Fruit fly (Drosophila melanogaster) whole organism, embryonic: ENCODE data around the gene AhcyL1.

Source experiments
- CG10321 ChIP-seq: fragments of 200-800 bp; sonication (Bioruptor generic); IDR thresholded peaks from 2 replicates; pipeline ENCODE4 v1.3.6; 2022; ENCODE audit warnings: missing biosample characterization, missing genetic modification characterization
- CG10462 ChIP-seq: fragments of 200-800 bp; sonication (Bioruptor generic); optimal IDR thresholded peaks from 2 replicates; lab custom pipeline; 2016; ENCODE audit warnings: missing biosample characterization, missing genetic modification characterization
- CG11085 ChIP-seq: fragments of 200-800 bp; sonication (Bioruptor generic); IDR thresholded peaks from 2 replicates; pipeline ENCODE4 v1.3.6; 2022; ENCODE audit warnings: missing biosample characterization, missing genetic modification characterization
- CG12155 ChIP-seq: fragments of 200-800 bp; sonication (Bioruptor generic); optimal IDR thresholded peaks from 3 replicates; lab custom pipeline; 2016; ENCODE audit warnings: missing biosample characterization, missing genetic modification characterization
- CG13296 ChIP-seq: fragments of 200-800 bp; sonication (Bioruptor generic); optimal IDR thresholded peaks from 3 replicates; lab custom pipeline; 2018; ENCODE audit warnings: missing biosample characterization, mild to moderate bottlenecking, missing genetic modification characterization
- CG17829 ChIP-seq: fragments of 200-800 bp; optimal IDR thresholded peaks from 2 replicates; lab custom pipeline; 2019; ENCODE audit warnings: missing biosample characterization, mild to moderate bottlenecking, missing genetic modification characterization, moderate library complexity
- CG18011 ChIP-seq: fragments of 200-800 bp; sonication (Bioruptor generic); optimal IDR thresholded peaks from 2 replicates; lab custom pipeline; 2017; ENCODE audit warnings: missing biosample characterization, missing genetic modification characterization, mild to moderate bottlenecking, moderate library complexity, missing genotype
- CG2875 ChIP-seq: fragments of 200-800 bp; sonication (Bioruptor generic); optimal IDR thresholded peaks from 2 replicates; lab custom pipeline; 2017; ENCODE audit warnings: missing biosample characterization, mild to moderate bottlenecking, missing genetic modification characterization, missing genetic modification reagents
- CG33557 ChIP-seq: fragments of 200-800 bp; sonication (Bioruptor generic); optimal IDR thresholded peaks from 2 replicates; lab custom pipeline; 2019; ENCODE audit warnings: missing biosample characterization, mild to moderate bottlenecking, missing genetic modification characterization, moderate library complexity
- CG7271 ChIP-seq: fragments of 200-800 bp; sonication (Bioruptor generic); optimal IDR thresholded peaks from 2 replicates; lab custom pipeline; 2018; ENCODE audit warnings: missing biosample characterization, mild to moderate bottlenecking, missing genetic modification characterization, moderate library complexity
- CG7745 ChIP-seq: fragments of 200-800 bp; sonication (Bioruptor generic); optimal IDR thresholded peaks from 2 replicates; lab custom pipeline; 2018; ENCODE audit warnings: missing biosample characterization, mild to moderate bottlenecking, missing genetic modification characterization, moderate library complexity
- CG8089 ChIP-seq: fragments of 200-800 bp; sonication (Bioruptor generic); optimal IDR thresholded peaks from 3 replicates; lab custom pipeline; 2016; ENCODE audit warnings: missing biosample characterization, missing genetic modification characterization
- D ChIP-seq, 2 experiments: fragments of 200-800 bp in 1 of 2; fragments of >200 bp in 1 of 2; sonication (Bioruptor generic) in 1 of 2; optimal IDR thresholded peaks; 2 replicates in 1 of 2; 3 replicates in 1 of 2; lab custom pipeline; 2017; ENCODE audit warnings: mild to moderate bottlenecking in 1 of 2, missing biosample characterization in 1 of 2, missing genetic modification characterization in 1 of 2, missing genetic modification reagents in 1 of 2
- D19A ChIP-seq: fragments of 200-800 bp; optimal IDR thresholded peaks from 3 replicates; lab custom pipeline; 2019; ENCODE audit warnings: missing biosample characterization, mild to moderate bottlenecking, missing genetic modification characterization, moderate library complexity
- E2f1 ChIP-seq: fragments of 200-800 bp; sonication (Bioruptor generic); IDR thresholded peaks from 2 replicates; pipeline ENCODE4 v1.3.6; 2022; ENCODE audit warnings: missing biosample characterization, missing genetic modification characterization
- Gsc ChIP-seq: fragments of 200-800 bp; sonication (Bioruptor generic); IDR thresholded peaks from 2 replicates; pipeline ENCODE4 v1.3.6; 2022; ENCODE audit warnings: missing biosample characterization, missing genetic modification characterization
- H2.0 ChIP-seq: fragments of 200-800 bp; sonication (Bioruptor generic); IDR thresholded peaks from 2 replicates; pipeline ENCODE4 v1.3.6; 2022; ENCODE audit warnings: missing biosample characterization, missing genetic modification characterization
- HHEX ChIP-seq: fragments of 200-800 bp; sonication (Bioruptor generic); optimal IDR thresholded peaks from 3 replicates; lab custom pipeline; 2017; ENCODE audit warnings: missing biosample characterization, mild to moderate bottlenecking, missing genetic modification characterization, missing genetic modification reagents
- Myb ChIP-seq: fragments of 200-800 bp; sonication (Bioruptor generic); optimal IDR thresholded peaks from 2 replicates; lab custom pipeline; 2016; ENCODE audit warnings: missing biosample characterization, missing genetic modification characterization
- NC2β ChIP-seq: fragments of 200-800 bp; sonication (Bioruptor generic); optimal IDR thresholded peaks from 2 replicates; lab custom pipeline; 2016; ENCODE audit warnings: missing biosample characterization, missing genetic modification characterization
- Opbp ChIP-seq: fragments of 200-800 bp; sonication (Bioruptor generic); IDR thresholded peaks from 3 replicates; pipeline ENCODE4 v1.3.6; 2022; ENCODE audit warnings: missing biosample characterization, missing genetic modification characterization; ENCODE audit not compliant: partially characterized antibody
- Optix ChIP-seq: fragments of 200-800 bp; sonication (Bioruptor generic); IDR thresholded peaks from 3 replicates; pipeline ENCODE4 v1.3.6; 2022; ENCODE audit warnings: missing biosample characterization, missing genetic modification characterization
- Tbp ChIP-seq: fragments of >200 bp; optimal IDR thresholded peaks from 2 replicates; lab custom pipeline; 2018; ENCODE audit warnings: missing biosample characterization, missing genetic modification characterization
- Trl ChIP-seq, 3 experiments: fragments of >200 bp in 2 of 3; fragments of 200-800 bp in 1 of 3; sonication (Bioruptor generic) in 1 of 3; optimal IDR thresholded peaks; 2 replicates in 1 of 3; 3 replicates in 2 of 3; lab custom pipeline; 2016 to 2017; ENCODE audit warnings: missing biosample characterization in 1 of 3, missing genetic modification characterization in 1 of 3
- Xrp1 ChIP-seq: fragments of 200-800 bp; sonication (Bioruptor generic); IDR thresholded peaks from 2 replicates; pipeline ENCODE4 v1.3.6; 2022; ENCODE audit warnings: missing biosample characterization, missing genetic modification characterization
- amos ChIP-seq: fragments of 200-800 bp; sonication (Bioruptor generic); IDR thresholded peaks from 2 replicates; pipeline ENCODE4 v1.3.6; 2022; ENCODE audit warnings: missing biosample characterization, missing genetic modification characterization; ENCODE audit not compliant: partially characterized antibody
- ato ChIP-seq: fragments of 200-800 bp; sonication (Bioruptor generic); IDR thresholded peaks from 2 replicates; pipeline ENCODE4 v1.3.6; 2022; ENCODE audit warnings: missing biosample characterization, missing genetic modification characterization; ENCODE audit not compliant: partially characterized antibody
- cad ChIP-seq: fragments of >200 bp; optimal IDR thresholded peaks from 2 replicates; lab custom pipeline; 2017; ENCODE audit warnings: missing biosample characterization, missing genetic modification characterization
- chn ChIP-seq: fragments of 200-800 bp; sonication (Bioruptor generic); optimal IDR thresholded peaks from 2 replicates; lab custom pipeline; 2016; ENCODE audit warnings: missing biosample characterization, missing genetic modification characterization
- crol ChIP-seq: fragments of 200-800 bp; sonication (Bioruptor generic); IDR thresholded peaks from 2 replicates; pipeline ENCODE4 v1.3.6; 2022; ENCODE audit warnings: missing biosample characterization, missing genetic modification characterization
- dati ChIP-seq: fragments of 200-800 bp; sonication (Bioruptor generic); IDR thresholded peaks from 2 replicates; pipeline ENCODE4 v1.3.6; 2022; ENCODE audit warnings: missing biosample characterization, missing genetic modification characterization
- eve ChIP-seq, 2 experiments: fragments of >200 bp; optimal IDR thresholded peaks; 2 replicates each; lab custom pipeline; 2017; ENCODE audit warnings: missing biosample characterization in 2 of 2, missing genetic modification characterization in 2 of 2
- ftz-f1 ChIP-seq: fragments of 200-800 bp; sonication (Bioruptor generic); optimal IDR thresholded peaks from 2 replicates; lab custom pipeline; 2016; ENCODE audit warnings: missing biosample characterization, missing genetic modification characterization
- gce ChIP-seq: fragments of 200-800 bp; sonication (Bioruptor generic); IDR thresholded peaks from 3 replicates; pipeline ENCODE4 v1.3.6; 2022; ENCODE audit warnings: missing biosample characterization, missing genetic modification characterization
- gro ChIP-seq: fragments of 200-800 bp; sonication (Bioruptor generic); optimal IDR thresholded peaks from 2 replicates; lab custom pipeline; 2016; ENCODE audit warnings: missing biosample characterization, missing genetic modification characterization
- lab ChIP-seq: fragments of 200-800 bp; sonication (Bioruptor generic); optimal IDR thresholded peaks from 3 replicates; lab custom pipeline; 2017; ENCODE audit warnings: missing biosample characterization, missing genetic modification characterization, mild to moderate bottlenecking, moderate library complexity, missing genetic modification reagents
- lbe ChIP-seq: fragments of 200-800 bp; sonication (Bioruptor generic); optimal IDR thresholded peaks from 2 replicates; lab custom pipeline; 2016; ENCODE audit warnings: missing biosample characterization, mild to moderate bottlenecking, missing genetic modification characterization
- lmd ChIP-seq: fragments of 200-800 bp; sonication (Bioruptor generic); IDR thresholded peaks from 2 replicates; pipeline ENCODE4 v1.3.6; 2022; ENCODE audit warnings: missing biosample characterization, missing genetic modification characterization
- lov ChIP-seq, 2 experiments: fragments of 200-800 bp in 1 of 2; fragments of >200 bp in 1 of 2; sonication (Bioruptor generic) in 1 of 2; IDR thresholded peaks in 1 of 2; optimal IDR thresholded peaks in 1 of 2; 2 replicates in 1 of 2; 3 replicates in 1 of 2; pipeline versions ENCODE4 v1.3.6 to Lab custom; 2017 to 2022; ENCODE audit warnings: missing biosample characterization in 1 of 2, missing genetic modification characterization in 1 of 2
- nerfin-1 ChIP-seq: fragments of 200-800 bp; sonication (Bioruptor generic); optimal IDR thresholded peaks from 3 replicates; lab custom pipeline; 2019; ENCODE audit warnings: missing biosample characterization, mild to moderate bottlenecking, missing genetic modification characterization, moderate library complexity
- psq ChIP-seq: fragments of 200-800 bp; sonication (Bioruptor generic); optimal IDR thresholded peaks from 2 replicates; lab custom pipeline; 2017; ENCODE audit warnings: missing biosample characterization, missing genetic modification characterization
- repo ChIP-seq: fragments of 200-800 bp; sonication (Bioruptor generic); optimal IDR thresholded peaks from 2 replicates; lab custom pipeline; 2016; ENCODE audit warnings: missing biosample characterization, missing genetic modification characterization
- row ChIP-seq: fragments of 200-800 bp; sonication (Bioruptor generic); IDR thresholded peaks from 3 replicates; pipeline ENCODE4 v1.3.6; 2022; ENCODE audit warnings: missing biosample characterization, missing genetic modification characterization
- shn ChIP-seq: fragments of 200-800 bp; sonication (Bioruptor generic); optimal IDR thresholded peaks from 3 replicates; lab custom pipeline; 2016; ENCODE audit warnings: missing biosample characterization, missing genetic modification characterization
- sim ChIP-seq: fragments of 200-800 bp; sonication (Bioruptor generic); IDR thresholded peaks from 2 replicates; pipeline ENCODE4 v1.3.6; 2022; ENCODE audit warnings: missing biosample characterization, missing genetic modification characterization
- slp2 ChIP-seq: fragments of 200-800 bp; sonication (Bioruptor generic); optimal IDR thresholded peaks from 2 replicates; lab custom pipeline; 2016; ENCODE audit warnings: missing biosample characterization, missing genetic modification characterization
- tin ChIP-seq: fragments of 200-800 bp; sonication (Bioruptor generic); optimal IDR thresholded peaks from 3 replicates; lab custom pipeline; 2016; ENCODE audit warnings: missing biosample characterization, missing genetic modification characterization
- tna ChIP-seq: fragments of 200-800 bp; sonication (Bioruptor generic); IDR thresholded peaks from 2 replicates; pipeline ENCODE4 v1.3.6; 2022; ENCODE audit warnings: missing biosample characterization, missing genetic modification characterization; ENCODE audit not compliant: partially characterized antibody
- wek ChIP-seq: fragments of 200-800 bp; sonication (Bioruptor generic); optimal IDR thresholded peaks from 3 replicates; lab custom pipeline; 2018; ENCODE audit warnings: missing biosample characterization, mild to moderate bottlenecking, missing genetic modification characterization, moderate library complexity

AhcyL1 gene

dm6 chr3L:2808278-2808892 is 36.3 kb upstream of the AhcyL1 start (continued):
- TF ChIP-seq Opbp (GFP tag; lab: Robert Waterston, UW) (no peak), CG18011 (GFP tag; lab: Kevin White, UChicago) (no peak), dati (GFP tag; lab: Robert Waterston, UW) (no peak), CG2875 (GFP tag; lab: Kevin White, UChicago) (no peak), ato (no peak), tin (GFP tag; lab: Kevin White, UChicago) (no peak), lov (optimal IDR thresholded peaks at IDR 0.05; lab: Kevin White, UChicago) (no peak), lov (GFP tag; IDR thresholded peaks at IDR 0.05; lab: Robert Waterston, UW) (0 out of 3 replicates have a peak, but pooled peaks have one; percentile 66), eve (GFP tag; optimal IDR thresholded peaks at IDR 0.05; lab: Kevin White, UChicago) (peak in 1 of 2 experiments; percentile 46), crol (GFP tag; lab: Robert Waterston, UW) (peak; percentile 66), ftz-f1 (peak; percentile 5), H2.0 (GFP tag; lab: Robert Waterston, UW) (no peak), sim (GFP tag; lab: Robert Waterston, UW) (no peak), Gsc (GFP tag; lab: Robert Waterston, UW) (no peak), shn (GFP tag; lab: Kevin White, UChicago) (no peak), chn (GFP tag; lab: Kevin White, UChicago) (no peak), lmd (GFP tag; lab: Robert Waterston, UW) (no peak), CG11085 (GFP tag; lab: Robert Waterston, UW) (no peak), CG7271 (tag; lab: Kevin White, UChicago) (no peak), CG8089 (GFP tag; lab: Kevin White, UChicago) (no peak), lbe (GFP tag; lab: Kevin White, UChicago) (peak; percentile 22), CG10462 (GFP tag; lab: Kevin White, UChicago) (no peak), gro (GFP tag; lab: Kevin White, UChicago) (no peak), CG13296 (GFP tag; lab: Kevin White, UChicago) (no peak), NC2β (no peak), Xrp1 (peak; percentile 22; the same call in 1 of the 2 replicates), CG12155 (GFP tag; lab: Kevin White, UChicago) (no peak), nerfin-1 (tag; lab: Kevin White, UChicago) (no peak), row (GFP tag; lab: Robert Waterston, UW) (0 out of 3 replicates have a peak, but pooled peaks have one; percentile 22), Tbp (GFP tag; lab: Kevin White, UChicago) (no peak), CG33557 (GFP tag; lab: Kevin White, UChicago) (no peak), wek (GFP tag; lab: Kevin White, UChicago) (no peak), Trl (optimal IDR thresholded peaks at IDR 0.05; lab: Kevin White, UChicago) (peak; percentile 36 to 37), Trl (GFP tag; optimal IDR thresholded peaks at IDR 0.05; lab: Kevin White, UChicago) (no peak), tna (no peak), CG17829 (peak; percentile 17), repo (GFP tag; lab: Kevin White, UChicago) (no peak), gce (no peak), amos (GFP tag; lab: Robert Waterston, UW) (no peak), CG10321 (peak; percentile 78), D (optimal IDR thresholded peaks at IDR 0.05; lab: Kevin White, UChicago) (no peak), D (GFP tag; optimal IDR thresholded peaks at IDR 0.05; lab: Kevin White, UChicago) (peak; percentile 0), Myb (GFP tag; lab: Kevin White, UChicago) (no peak), E2f1 (GFP tag; lab: Robert Waterston, UW) (no peak), psq (GFP tag; lab: Kevin White, UChicago) (peak; percentile 75), lab (no peak), cad (GFP tag; lab: Kevin White, UChicago) (peak; percentile 12), Optix (GFP tag; lab: Robert Waterston, UW) (0 out of 3 replicates have a peak, but pooled peaks have one; percentile 13), D19A (peak; percentile 13), slp2 (GFP tag; lab: Kevin White, UChicago) (no peak), CG7745 (tag; lab: Kevin White, UChicago) (peak; percentile 80), HHEX (GFP tag; lab: Kevin White, UChicago) (no peak)
